Fruit fly (Drosophila melanogaster) whole organism, embryonic: Measurements from ENCODE around the gene CG17930.

Source experiments
- Antp ChIP-seq: fragments of 200-800 bp; sonication (Bioruptor generic); optimal IDR thresholded peaks from 3 replicates; lab custom pipeline; 2016; ENCODE audit warnings: missing biosample characterization, missing genetic modification characterization
- CG10274 ChIP-seq: fragments of 200-800 bp; sonication (Bioruptor generic); optimal IDR thresholded peaks from 3 replicates; lab custom pipeline; 2017; ENCODE audit warnings: missing biosample characterization, mild to moderate bottlenecking, missing genetic modification characterization
- CG10979 ChIP-seq: fragments of 200-800 bp; sonication (Bioruptor generic); optimal IDR thresholded peaks from 2 replicates; lab custom pipeline; 2018; ENCODE audit warnings: missing biosample characterization, mild to moderate bottlenecking, missing genetic modification characterization, moderate library complexity
- CG12391 ChIP-seq: fragments of 200-800 bp; sonication (Bioruptor generic); optimal IDR thresholded peaks from 3 replicates; lab custom pipeline; 2018; ENCODE audit warnings: missing biosample characterization, mild to moderate bottlenecking, missing genetic modification characterization, moderate library complexity
- CG1832 ChIP-seq: fragments of 200-800 bp; sonication (Bioruptor generic); optimal IDR thresholded peaks from 2 replicates; lab custom pipeline; 2017; ENCODE audit warnings: missing biosample characterization, mild to moderate bottlenecking, missing genetic modification characterization, inconsistent platforms
- CG32767 ChIP-seq: fragments of 200-800 bp; sonication (Bioruptor generic); IDR thresholded peaks from 2 replicates; pipeline ENCODE4 v1.3.6; 2022; ENCODE audit warnings: missing biosample characterization, missing genetic modification characterization
- CG3995 ChIP-seq: fragments of 200-800 bp; sonication (Bioruptor generic); optimal IDR thresholded peaks from 3 replicates; lab custom pipeline; 2016; ENCODE audit warnings: missing biosample characterization, missing genetic modification characterization
- CG4404 ChIP-seq: fragments of 200-800 bp; sonication (Bioruptor generic); IDR thresholded peaks from 2 replicates; pipeline ENCODE4 v1.3.6; 2022; ENCODE audit warnings: missing biosample characterization, missing genetic modification characterization
- CG4617 ChIP-seq: fragments of 200-800 bp; sonication (Bioruptor generic); optimal IDR thresholded peaks from 3 replicates; lab custom pipeline; 2016; ENCODE audit warnings: missing biosample characterization, missing genetic modification characterization, borderline replicate concordance
- CG7357 ChIP-seq: fragments of 200-800 bp; sonication (Bioruptor generic); IDR thresholded peaks from 3 replicates; pipeline ENCODE4 v1.3.6; 2022; ENCODE audit warnings: missing biosample characterization, missing genetic modification characterization
- CG7928 ChIP-seq: fragments of 200-800 bp; sonication (Bioruptor generic); optimal IDR thresholded peaks from 2 replicates; lab custom pipeline; 2017; ENCODE audit warnings: missing biosample characterization, mild to moderate bottlenecking, missing genetic modification characterization
- CG8281 ChIP-seq: fragments of 200-800 bp; sonication (Bioruptor generic); optimal IDR thresholded peaks from 2 replicates; lab custom pipeline; 2018; ENCODE audit warnings: missing biosample characterization, mild to moderate bottlenecking, missing genetic modification characterization, moderate library complexity
- CG8359 ChIP-seq: fragments of 200-800 bp; sonication (Bioruptor generic); optimal IDR thresholded peaks from 2 replicates; lab custom pipeline; 2017; ENCODE audit warnings: missing biosample characterization, mild to moderate bottlenecking, missing genetic modification characterization, borderline replicate concordance
- CG8944 ChIP-seq: fragments of 200-800 bp; sonication (Bioruptor generic); optimal IDR thresholded peaks from 3 replicates; lab custom pipeline; 2016; ENCODE audit warnings: missing biosample characterization, missing genetic modification characterization
- CTCF ChIP-seq: fragments of 200-800 bp; sonication (Bioruptor generic); optimal IDR thresholded peaks from 2 replicates; lab custom pipeline; 2017; ENCODE audit warnings: missing biosample characterization, mild to moderate bottlenecking, missing genetic modification characterization, moderate library complexity
- CkIIα-i1 ChIP-seq: fragments of 200-800 bp; sonication (Bioruptor generic); IDR thresholded peaks from 2 replicates; pipeline ENCODE4 v1.3.6; 2022; ENCODE audit warnings: missing biosample characterization, missing genetic modification characterization
- CrebB ChIP-seq: fragments of 200-800 bp; sonication (Bioruptor generic); optimal IDR thresholded peaks from 3 replicates; lab custom pipeline; 2018; ENCODE audit warnings: missing biosample characterization, mild to moderate bottlenecking, missing genetic modification characterization
- D19A ChIP-seq: fragments of 200-800 bp; optimal IDR thresholded peaks from 3 replicates; lab custom pipeline; 2019; ENCODE audit warnings: missing biosample characterization, mild to moderate bottlenecking, missing genetic modification characterization, moderate library complexity
- Dbx ChIP-seq: fragments of 200-800 bp; sonication (Bioruptor generic); IDR thresholded peaks from 3 replicates; pipeline ENCODE4 v1.3.6; 2022; ENCODE audit warnings: missing biosample characterization, missing genetic modification characterization
- Deaf1 ChIP-seq: fragments of 200-800 bp; optimal IDR thresholded peaks from 3 replicates; lab custom pipeline; 2019; ENCODE audit warnings: missing biosample characterization, mild to moderate bottlenecking, missing genetic modification characterization, moderate library complexity
- Dref ChIP-seq: fragments of 200-800 bp; sonication (Bioruptor generic); IDR thresholded peaks from 2 replicates; pipeline ENCODE4 v1.3.6; 2022; ENCODE audit warnings: missing biosample characterization, missing genetic modification characterization
- Ets65A ChIP-seq: fragments of 200-800 bp; sonication (Bioruptor generic); peaks from one replicate; lab custom pipeline; 2016; ENCODE audit warnings: missing biosample characterization, missing genetic modification characterization
- Hey ChIP-seq: fragments of 200-800 bp; sonication (Bioruptor generic); optimal IDR thresholded peaks from 3 replicates; lab custom pipeline; 2018; ENCODE audit warnings: missing biosample characterization, mild to moderate bottlenecking, missing genetic modification characterization
- Hmx ChIP-seq: fragments of 200-800 bp; sonication (Bioruptor generic); optimal IDR thresholded peaks from 2 replicates; lab custom pipeline; 2016; ENCODE audit warnings: missing biosample characterization, missing genetic modification characterization
- Lhr ChIP-seq: fragments of 200-800 bp; sonication (Bioruptor generic); optimal IDR thresholded peaks from 3 replicates; lab custom pipeline; 2017; ENCODE audit warnings: mild to moderate bottlenecking, missing biosample characterization, missing genetic modification reagents, missing genetic modification characterization
- Med ChIP-seq: fragments of 200-800 bp; sonication (Bioruptor generic); peaks from one replicate; lab custom pipeline; 2016; ENCODE audit warnings: missing biosample characterization, missing genetic modification characterization, mild to moderate bottlenecking, inconsistent platforms, moderate library complexity
- Oli ChIP-seq: fragments of 200-800 bp; sonication (Bioruptor generic); optimal IDR thresholded peaks from 2 replicates; lab custom pipeline; 2018; ENCODE audit warnings: missing biosample characterization, mild to moderate bottlenecking, missing genetic modification characterization, moderate library complexity
- bab2 ChIP-seq: fragments of 200-800 bp; sonication (Bioruptor generic); optimal IDR thresholded peaks from 2 replicates; lab custom pipeline; 2016; ENCODE audit warnings: missing biosample characterization, missing genetic modification characterization
- chinmo ChIP-seq: fragments of 200-800 bp; sonication (Bioruptor generic); IDR thresholded peaks from 4 replicates; pipeline ENCODE4 v1.3.6; 2022; ENCODE audit warnings: missing biosample characterization, missing genetic modification characterization; ENCODE audit not compliant: partially characterized antibody
- chm ChIP-seq: fragments of 200-800 bp; sonication (Bioruptor generic); IDR thresholded peaks from 2 replicates; pipeline ENCODE4 v1.3.6; 2022; ENCODE audit warnings: missing biosample characterization, missing genetic modification characterization
- grn ChIP-seq: fragments of 200-800 bp; sonication (Bioruptor generic); optimal IDR thresholded peaks from 3 replicates; lab custom pipeline; 2017; ENCODE audit warnings: missing biosample characterization, missing genetic modification characterization
- knrl ChIP-seq: fragments of 200-800 bp; sonication (Bioruptor generic); IDR thresholded peaks from 3 replicates; pipeline ENCODE4 v1.3.6; 2022; ENCODE audit warnings: missing biosample characterization, missing genetic modification characterization; ENCODE audit not compliant: partially characterized antibody
- lab ChIP-seq: fragments of 200-800 bp; sonication (Bioruptor generic); optimal IDR thresholded peaks from 3 replicates; lab custom pipeline; 2017; ENCODE audit warnings: missing biosample characterization, missing genetic modification characterization, mild to moderate bottlenecking, moderate library complexity, missing genetic modification reagents
- maf-S ChIP-seq: fragments of 200-800 bp; sonication (Bioruptor generic); optimal IDR thresholded peaks from 2 replicates; lab custom pipeline; 2016; ENCODE audit warnings: missing biosample characterization, missing genetic modification characterization
- nom ChIP-seq: fragments of 200-800 bp; sonication (Bioruptor generic); optimal IDR thresholded peaks from 2 replicates; lab custom pipeline; 2017; ENCODE audit warnings: missing biosample characterization, missing genetic modification characterization, mild to moderate bottlenecking, moderate library complexity, missing genetic modification reagents
- oc ChIP-seq: fragments of 200-800 bp; sonication (Bioruptor generic); optimal IDR thresholded peaks from 2 replicates; lab custom pipeline; 2018; ENCODE audit warnings: missing biosample characterization, mild to moderate bottlenecking, missing genetic modification characterization, moderate library complexity
- phol ChIP-seq: fragments of 200-800 bp; sonication (Bioruptor generic); optimal IDR thresholded peaks from 3 replicates; lab custom pipeline; 2018; ENCODE audit warnings: missing biosample characterization, mild to moderate bottlenecking, missing genetic modification characterization, moderate library complexity
- tap ChIP-seq: fragments of 200-800 bp; optimal IDR thresholded peaks from 3 replicates; lab custom pipeline; 2019; ENCODE audit warnings: missing biosample characterization, mild to moderate bottlenecking, missing genetic modification characterization, moderate library complexity
- tna ChIP-seq: fragments of 200-800 bp; sonication (Bioruptor generic); IDR thresholded peaks from 2 replicates; pipeline ENCODE4 v1.3.6; 2022; ENCODE audit warnings: missing biosample characterization, missing genetic modification characterization; ENCODE audit not compliant: partially characterized antibody
- tup ChIP-seq: fragments of 200-800 bp; sonication (Bioruptor generic); optimal IDR thresholded peaks from 2 replicates; lab custom pipeline; 2016; ENCODE audit warnings: missing biosample characterization, mild to moderate bottlenecking, missing genetic modification characterization, moderate library complexity
- vnd ChIP-seq: fragments of 200-800 bp; sonication (Bioruptor generic); IDR thresholded peaks from 3 replicates; pipeline ENCODE4 v1.3.6; 2022; ENCODE audit warnings: missing biosample characterization, missing genetic modification characterization; ENCODE audit not compliant: partially characterized antibody
- vvl ChIP-seq: fragments of 200-800 bp; sonication (Bioruptor generic); IDR thresholded peaks from 2 replicates; pipeline ENCODE4 v1.3.6; 2022; ENCODE audit warnings: missing biosample characterization, missing genetic modification characterization

Gene CG17930

dm6 chr3R:16334329-16334728, 6.7 kb downstream of the CG17930 start (continued):
- TF ChIP-seq Ets65A (peak; percentile 32), tna (GFP tag; lab: Robert Waterston, UW) (no peak), CG8944 (GFP tag; lab: Kevin White, UChicago) (no peak), tup (no peak), Antp (GFP tag; lab: Kevin White, UChicago) (no peak), nom (GFP tag; lab: Kevin White, UChicago) (peak; percentile 80), CrebB (no peak), CG4617 (GFP tag; lab: Kevin White, UChicago) (no peak), Hmx (GFP tag; lab: Kevin White, UChicago) (no peak), CG1832 (GFP tag; lab: Kevin White, UChicago) (no peak), CG32767 (no peak), Lhr (GFP tag; lab: Kevin White, UChicago) (no peak), knrl (GFP tag; lab: Robert Waterston, UW) (no peak)

dm6 chr3R:16334797-16335196, 7.1 kb downstream of the CG17930 start:
- TF ChIP-seq oc (tag; lab: Kevin White, UChicago) = peak; percentile 81
- TF ChIP-seq Dbx (GFP tag; lab: Robert Waterston, UW) = peak; percentile 20; the same call in 1 of the 3 replicates
- peak; percentile 45 for TF ChIP-seq Med (GFP tag; lab: Kevin White, UChicago)
- no peak for TF ChIP-seq CG3995 (GFP tag; lab: Kevin White, UChicago)
- TF ChIP-seq CG8359 (GFP tag; lab: Kevin White, UChicago) = peak; percentile 94
- TF ChIP-seq tap (tag; lab: Kevin White, UChicago) = no peak

dm6 chr3R:16335438-16336073, 7.9 kb downstream of the CG17930 start:
- 0 out of 2 replicates have a peak, but pooled peaks have one; percentile 23 for TF ChIP-seq vvl (GFP tag; lab: Robert Waterston, UW)
- TF ChIP-seq CG4404 (GFP tag; lab: Robert Waterston, UW) = 0 out of 2 replicates have a peak, but pooled peaks have one; percentile 7
- TF ChIP-seq lab (GFP tag; lab: Kevin White, UChicago) = peak; percentile 82
- TF ChIP-seq Dref = 0 out of 2 replicates have a peak, but pooled peaks have one; percentile 22
- TF ChIP-seq CG8359 (GFP tag; lab: Kevin White, UChicago) = peak; percentile 96
- no peak for TF ChIP-seq CG7928 (GFP tag; lab: Kevin White, UChicago)
- no peak for TF ChIP-seq bab2 (GFP tag; lab: Kevin White, UChicago)
- no peak for TF ChIP-seq chm (GFP tag; lab: Robert Waterston, UW)
- TF ChIP-seq maf-S = no peak
- no peak for TF ChIP-seq vnd (GFP tag; lab: Robert Waterston, UW)
- no peak for TF ChIP-seq CG7357 (GFP tag; lab: Robert Waterston, UW)
- peak; percentile 38 for TF ChIP-seq Deaf1 (tag; lab: Kevin White, UChicago)
- TF ChIP-seq CG8281 (tag; lab: Kevin White, UChicago) = peak; percentile 74
- 0 out of 4 replicates have a peak, but pooled peaks have one; percentile 20 for TF ChIP-seq chinmo (GFP tag; lab: Robert Waterston, UW)

dm6 chr3R:16336327-16337052, 8.8 kb downstream of the CG17930 start:
- TF ChIP-seq Oli (peak; percentile 7), CG10274 (GFP tag; lab: Kevin White, UChicago) (no peak), Hey (tag; lab: Kevin White, UChicago) (peak; percentile 26), CG7357 (GFP tag; lab: Robert Waterston, UW) (no peak), Med (GFP tag; lab: Kevin White, UChicago) (peak; percentile 55), CkIIα-i1 (GFP tag; lab: Robert Waterston, UW) (no peak), D19A (tag; lab: Kevin White, UChicago) (peak; percentile 96), tna (GFP tag; lab: Robert Waterston, UW) (0 out of 2 replicates have a peak, but pooled peaks have one; percentile 12), CG12391 (tag; lab: Kevin White, UChicago) (peak; percentile 38), tup (no peak), CTCF (GFP tag; lab: Kevin White, UChicago) (no peak), phol (tag; lab: Kevin White, UChicago) (peak; percentile 29), CG10979 (peak; percentile 15), lab (GFP tag; lab: Kevin White, UChicago) (no peak), grn (GFP tag; lab: Kevin White, UChicago) (peak; percentile 85)
